Fruit fly (Drosophila melanogaster) Kc167 (cell line): ENCODE results near the gene Cpr64Aa.

Source experiments
- Myc ChIP-seq: fragments of >200 bp; optimal IDR thresholded peaks from 2 replicates; lab custom pipeline; 2017; ENCODE audit warnings: missing external identifiers
- Sin3A ChIP-seq: fragments of >200 bp; optimal IDR thresholded peaks from 2 replicates; lab custom pipeline; 2018; ENCODE audit warnings: missing external identifiers
- h ChIP-seq: fragments of >200 bp; optimal IDR thresholded peaks from 3 replicates; lab custom pipeline; 2018; ENCODE audit warnings: missing external identifiers
- psq ChIP-seq: fragments of >200 bp; optimal IDR thresholded peaks from 2 replicates; lab custom pipeline; 2017; ENCODE audit warnings: missing external identifiers
- ttk ChIP-seq: sonication (Bioruptor generic); optimal IDR thresholded peaks from 2 replicates; lab custom pipeline; 2017; ENCODE audit warnings: missing external identifiers

- no peak for TF ChIP-seq psq (lab: Kevin White, UChicago)
- no peak for TF ChIP-seq ttk (lab: Kevin White, UChicago)
- no peak for TF ChIP-seq h (lab: Kevin White, UChicago)
- no peak for TF ChIP-seq Myc
- no peak for TF ChIP-seq Sin3A (lab: Kevin White, UChicago)
Measured at dm6 chr3L:4169957-4170651, 38.9 kb downstream of the Cpr64Aa start, which contains the start of gene Ero1L.
